Worm (Caenorhabditis elegans): Measurements from ENCODE around the gene rom-1.

Gene rom-1

DNA sequence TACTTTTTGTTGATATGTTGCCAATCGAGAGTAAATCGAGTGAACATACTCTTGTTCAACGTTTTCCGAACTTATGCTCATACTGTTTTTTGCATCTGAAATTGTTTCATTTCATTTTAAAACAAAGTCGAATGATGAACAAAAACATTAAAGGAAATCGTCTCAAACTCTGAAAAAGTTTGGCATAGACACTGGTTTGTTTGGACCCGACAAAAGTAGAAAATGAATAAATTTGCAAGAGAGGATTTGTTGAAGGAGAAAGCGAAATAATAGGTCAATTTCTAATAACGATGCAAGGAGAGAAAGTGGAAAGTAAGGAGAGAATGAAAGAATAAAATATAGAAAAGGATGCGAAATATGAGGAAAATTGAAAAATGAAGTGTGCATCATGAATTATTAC, 32.3 kb upstream of the rom-1 start, which contains the start of gene C35D10.12:
TSS of gene C35D10.12 (minus strand) at position 101 of the 400 bp plus-strand sequence.
- no peak for TF ChIP-seq athp-1 (tag; optimal IDR thresholded peaks at IDR 0.05)
- no peak for TF ChIP-seq gei-17 (GFP tag; optimal IDR thresholded peaks at IDR 0.05)
- no peak for TF ChIP-seq rpc-1 (optimal IDR thresholded peaks at IDR 0.05)
- TF ChIP-seq rpc-1 (tag; optimal IDR thresholded peaks at IDR 0.05) = no peak
- TF ChIP-seq hrde-1 (tag; optimal IDR thresholded peaks at IDR 0.05; ENCODE audit: borderline replicate concordance) = no peak
- no peak for TF ChIP-seq T26A5.8 (tag; optimal IDR thresholded peaks at IDR 0.05)
- no peak for TF ChIP-seq lag-1 (GFP tag; IDR thresholded peaks at IDR 0.05)
- no peak for TF ChIP-seq die-1 (tag; optimal IDR thresholded peaks at IDR 0.05)
- no peak for TF ChIP-seq sptf-2 (GFP tag; optimal IDR thresholded peaks at IDR 0.05)

DNA sequence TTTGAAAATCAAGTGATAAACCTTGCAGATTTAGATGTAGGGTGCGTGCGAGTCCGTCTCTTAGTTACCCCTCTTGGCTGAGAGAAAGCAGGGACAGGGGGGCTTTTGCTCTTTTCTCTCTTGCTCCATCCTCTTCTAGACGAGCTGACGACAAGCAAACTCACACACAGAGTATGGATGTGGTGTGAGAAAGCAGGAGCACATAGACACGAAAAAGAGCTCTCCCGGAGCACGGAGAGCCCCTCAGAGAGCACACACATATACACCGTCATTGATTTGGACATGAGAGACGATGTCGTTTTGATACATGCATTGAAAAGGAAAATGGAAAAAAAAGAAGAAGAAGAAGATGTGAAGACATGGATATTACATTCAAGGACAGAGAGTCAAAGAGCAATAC, 31.3 kb upstream of the rom-1 start:
- TF ChIP-seq ztf-3 (GFP tag; optimal IDR thresholded peaks at IDR 0.05) (no peak), lin-35 (GFP tag; optimal IDR thresholded peaks at IDR 0.05) (peak in 1 of 3 experiments; percentile 61)

DNA sequence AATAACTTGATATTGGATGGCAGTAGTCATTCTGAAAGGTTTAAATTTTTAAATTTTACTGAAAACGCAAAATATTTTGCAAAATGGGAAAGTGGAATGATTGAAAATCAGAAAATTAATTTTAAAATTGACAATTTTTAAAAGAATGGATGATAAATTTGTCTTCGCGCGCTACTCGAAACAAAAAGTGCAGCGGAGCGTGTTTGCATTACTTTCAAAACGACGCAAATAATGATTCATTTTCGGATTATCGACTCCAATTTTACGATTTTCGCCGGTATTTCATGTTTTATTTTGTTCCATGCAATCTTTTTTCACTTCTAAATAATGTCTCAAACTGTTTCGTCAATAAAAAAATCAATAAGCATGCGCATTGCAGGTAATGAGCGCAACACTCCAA, 28.7 kb upstream of the rom-1 start, which contains the start of the genes tost-1 and arx-6:
TSS of gene tost-1 (minus strand) at position 31 of the 400 bp plus-strand sequence.
TSS of gene arx-6 (plus strand) at position 378 of the 400 bp plus-strand sequence.
- peak; percentile 48; the same call in 1 of the 2 replicates for TF ChIP-seq D2030.7 (GFP tag; IDR thresholded peaks at IDR 0.05)
- peak; percentile 69 for TF ChIP-seq lin-54 (GFP tag; optimal IDR thresholded peaks at IDR 0.05)
- no peak for TF ChIP-seq unc-130 (GFP tag; optimal IDR thresholded peaks at IDR 0.05)
- peak in 1 of 3 experiments; percentile 52 for TF ChIP-seq lin-35 (GFP tag; optimal IDR thresholded peaks at IDR 0.05)
- no peak for TF ChIP-seq fkh-3 (tag; optimal IDR thresholded peaks at IDR 0.05)
- TF ChIP-seq cebp-2 (GFP tag; IDR thresholded peaks at IDR 0.05) = no peak
- no peak for TF ChIP-seq zim-3 (tag; optimal IDR thresholded peaks at IDR 0.05)
- TF ChIP-seq madf-6 (GFP tag; IDR thresholded peaks at IDR 0.05) = peak; percentile 63
- TF ChIP-seq pha-4 (tag; optimal IDR thresholded peaks at IDR 0.05) = no peak
- TF ChIP-seq rec-8 (tag; optimal IDR thresholded peaks at IDR 0.05) = no peak
- TF ChIP-seq zfh-2 (GFP tag; conservative IDR thresholded peaks at IDR 0.05) = no peak
- TF ChIP-seq unc-62 (GFP tag; optimal IDR thresholded peaks at IDR 0.05) = no peak
- TF ChIP-seq bed-1 (GFP tag; IDR thresholded peaks at IDR 0.05) = no peak
- no peak for TF ChIP-seq Y53G8AR.9 (GFP tag; conservative IDR thresholded peaks at IDR 0.05)
- peak; percentile 37 for TF ChIP-seq lsl-1 (GFP tag; optimal IDR thresholded peaks at IDR 0.05)
- TF ChIP-seq F33H1.4 (GFP tag; IDR thresholded peaks at IDR 0.05) = 0 out of 2 replicates have a peak, but pooled peaks have one; percentile 18
- TF ChIP-seq F23B12.7 (tag; optimal IDR thresholded peaks at IDR 0.05; ENCODE audit: insufficient read depth) = no peak
- TF ChIP-seq lag-1 (GFP tag; IDR thresholded peaks at IDR 0.05) = no peak
- no peak for TF ChIP-seq B0336.3 (GFP tag; IDR thresholded peaks at IDR 0.05)
- TF ChIP-seq mcd-1 (GFP tag; IDR thresholded peaks at IDR 0.05) = peak; percentile 86
- no peak for TF ChIP-seq C06A6.2 (GFP tag; conservative IDR thresholded peaks at IDR 0.05)
- peak; percentile 15 for TF ChIP-seq him-1 (tag; optimal IDR thresholded peaks at IDR 0.05)
- no peak for TF ChIP-seq nfya-2 (GFP tag; IDR thresholded peaks at IDR 0.05)
- TF ChIP-seq efl-1 (GFP tag; optimal IDR thresholded peaks at IDR 0.05) = peak; percentile 76
- no peak for TF ChIP-seq sea-2 (GFP tag; IDR thresholded peaks at IDR 0.05)
- no peak for TF ChIP-seq F55B11.4 (tag; optimal IDR thresholded peaks at IDR 0.05; ENCODE audit: borderline replicate concordance, insufficient read depth)
- no peak for TF ChIP-seq aptf-2 (GFP tag; conservative IDR thresholded peaks at IDR 0.05)
- no peak for TF ChIP-seq ztf-25 (GFP tag; IDR thresholded peaks at IDR 0.05)
- no peak for TF ChIP-seq ekl-4 (GFP tag; IDR thresholded peaks at IDR 0.05)
- no peak for TF ChIP-seq lin-40 (tag; optimal IDR thresholded peaks at IDR 0.05)
- 0 out of 2 replicates have a peak, but pooled peaks have one; percentile 11 for TF ChIP-seq dox-1 (GFP tag; IDR thresholded peaks at IDR 0.05)
- no peak for TF ChIP-seq lin-26 (GFP tag; IDR thresholded peaks at IDR 0.05)
- TF ChIP-seq T07F8.4 (tag; optimal IDR thresholded peaks at IDR 0.05) = no peak
- TF ChIP-seq mes-4 (tag; optimal IDR thresholded peaks at IDR 0.05) = no peak
- peak; percentile 44 for TF ChIP-seq dpl-1 (GFP tag; optimal IDR thresholded peaks at IDR 0.05)
- no peak for TF ChIP-seq F57A8.1 (GFP tag; optimal IDR thresholded peaks at IDR 0.05)

All from whole organism, young adult.